Fruit fly (Drosophila melanogaster) whole organism, prepupa: Measurements from ENCODE around the gene Tet.

ENCODE experiments used
- CG10631 ChIP-seq: fragments of 200-800 bp; sonication (Bioruptor generic); optimal IDR thresholded peaks from 2 replicates; lab custom pipeline; 2016; ENCODE audit warnings: missing biosample characterization, missing genetic modification characterization
- CG10669 ChIP-seq: fragments of 200-800 bp; sonication (Bioruptor generic); optimal IDR thresholded peaks from 3 replicates; lab custom pipeline; 2018; ENCODE audit warnings: missing biosample characterization, mild to moderate bottlenecking, missing genetic modification characterization, moderate library complexity
- CG11294 ChIP-seq: fragments of 200-800 bp; sonication (Bioruptor generic); IDR thresholded peaks from 2 replicates; pipeline ENCODE4 v1.3.6; 2022; ENCODE audit warnings: missing biosample characterization, missing genetic modification characterization
- CG11762 ChIP-seq: fragments of 200-800 bp; sonication (Bioruptor generic); optimal IDR thresholded peaks from 3 replicates; lab custom pipeline; 2016; ENCODE audit warnings: missing biosample characterization, missing genetic modification characterization; ENCODE audit not compliant: insufficient read depth
- CG16779 ChIP-seq: fragments of 200-800 bp; sonication (Bioruptor generic); optimal IDR thresholded peaks from 3 replicates; lab custom pipeline; 2017; ENCODE audit warnings: missing biosample characterization, mild to moderate bottlenecking, missing genetic modification characterization
- CG3032 ChIP-seq: fragments of 200-800 bp; optimal IDR thresholded peaks from 2 replicates; lab custom pipeline; 2019; ENCODE audit warnings: missing biosample characterization, mild to moderate bottlenecking, missing genetic modification characterization, moderate library complexity
- CG31627 ChIP-seq: fragments of 200-800 bp; sonication (Bioruptor generic); optimal IDR thresholded peaks from 3 replicates; lab custom pipeline; 2016; ENCODE audit warnings: missing biosample characterization, missing genetic modification characterization
- CG32006 ChIP-seq: fragments of 200-800 bp; sonication (Bioruptor generic); optimal IDR thresholded peaks from 3 replicates; lab custom pipeline; 2017; ENCODE audit warnings: missing biosample characterization, mild to moderate bottlenecking, missing genetic modification characterization
- CG3919 ChIP-seq: fragments of 200-800 bp; sonication (Bioruptor generic); optimal IDR thresholded peaks from 3 replicates; lab custom pipeline; 2016; ENCODE audit warnings: missing biosample characterization, missing genetic modification characterization
- CG6276 ChIP-seq: fragments of 200-800 bp; sonication (Bioruptor generic); optimal IDR thresholded peaks from 2 replicates; lab custom pipeline; 2017; ENCODE audit warnings: missing biosample characterization, mild to moderate bottlenecking, missing genetic modification characterization
- CG6792 ChIP-seq: fragments of 200-800 bp; sonication (Bioruptor generic); optimal IDR thresholded peaks from 3 replicates; lab custom pipeline; 2016; ENCODE audit warnings: missing biosample characterization, missing genetic modification characterization
- CG6808 ChIP-seq: fragments of 200-800 bp; sonication (Bioruptor generic); optimal IDR thresholded peaks from 3 replicates; lab custom pipeline; 2017; ENCODE audit warnings: missing biosample characterization, missing genetic modification characterization, mild to moderate bottlenecking, moderate library complexity, missing genetic modification reagents
- CG6854 ChIP-seq: fragments of 200-800 bp; sonication (Bioruptor generic); optimal IDR thresholded peaks from 2 replicates; lab custom pipeline; 2017; ENCODE audit warnings: missing biosample characterization, mild to moderate bottlenecking, missing genetic modification characterization
- CG7368 ChIP-seq: fragments of 200-800 bp; sonication (Bioruptor generic); optimal IDR thresholded peaks from 3 replicates; lab custom pipeline; 2016; ENCODE audit warnings: missing biosample characterization, missing genetic modification characterization
- CG8119 ChIP-seq: fragments of 200-800 bp; sonication (Bioruptor generic); IDR thresholded peaks from 3 replicates; pipeline ENCODE4 v1.3.6; 2022; ENCODE audit warnings: missing biosample characterization, missing genetic modification characterization
- CG9139 ChIP-seq: fragments of 200-800 bp; sonication (Bioruptor generic); optimal IDR thresholded peaks from 3 replicates; lab custom pipeline; 2017; ENCODE audit warnings: missing biosample characterization, mild to moderate bottlenecking, missing genetic modification characterization
- Eip75B ChIP-seq: fragments of 200-800 bp; sonication (Bioruptor generic); optimal IDR thresholded peaks from 3 replicates; lab custom pipeline; 2016; ENCODE audit warnings: missing biosample characterization, missing genetic modification characterization
- Eip78C ChIP-seq: fragments of 200-800 bp; sonication (Bioruptor generic); peaks from one replicate; lab custom pipeline; 2016; ENCODE audit warnings: missing biosample characterization, missing genetic modification characterization
- Eip93F ChIP-seq: fragments of 200-800 bp; sonication (Bioruptor generic); optimal IDR thresholded peaks from 2 replicates; lab custom pipeline; 2016; ENCODE audit warnings: missing biosample characterization, mild to moderate bottlenecking, missing genetic modification characterization
- Ets21C ChIP-seq: fragments of 200-800 bp; sonication (Bioruptor generic); optimal IDR thresholded peaks from 3 replicates; lab custom pipeline; 2016; ENCODE audit warnings: missing biosample characterization, missing genetic modification characterization
- Ets96B ChIP-seq: fragments of 200-800 bp; optimal IDR thresholded peaks from 2 replicates; lab custom pipeline; 2019; ENCODE audit warnings: missing biosample characterization, mild to moderate bottlenecking, missing genetic modification characterization, moderate library complexity
- Gug ChIP-seq: fragments of 200-800 bp; sonication (Bioruptor generic); IDR thresholded peaks from 2 replicates; pipeline ENCODE4 v1.3.6; 2022; ENCODE audit warnings: missing biosample characterization, missing genetic modification characterization
- Hr38 ChIP-seq: sonication (Bioruptor generic); optimal IDR thresholded peaks from 2 replicates; lab custom pipeline; 2016; ENCODE audit warnings: missing biosample characterization, missing genetic modification characterization
- Hr4 ChIP-seq: fragments of 200-800 bp; sonication (Bioruptor generic); optimal IDR thresholded peaks from 3 replicates; lab custom pipeline; 2016; ENCODE audit warnings: missing biosample characterization, missing genetic modification characterization
- Lpt ChIP-seq: fragments of 200-800 bp; sonication (Bioruptor generic); optimal IDR thresholded peaks from 3 replicates; lab custom pipeline; 2016; ENCODE audit warnings: missing biosample characterization, missing genetic modification characterization
- Met ChIP-seq: fragments of 200-800 bp; sonication (Bioruptor generic); optimal IDR thresholded peaks from 3 replicates; lab custom pipeline; 2016; ENCODE audit warnings: missing biosample characterization, missing genetic modification characterization
- OdsH ChIP-seq: fragments of 200-800 bp; sonication (Bioruptor generic); optimal IDR thresholded peaks from 3 replicates; lab custom pipeline; 2016; ENCODE audit warnings: missing biosample characterization, missing genetic modification characterization
- Smox ChIP-seq: fragments of 200-800 bp; sonication (Bioruptor generic); optimal IDR thresholded peaks from 3 replicates; lab custom pipeline; 2016; ENCODE audit warnings: missing biosample characterization, missing genetic modification characterization
- Sox102F ChIP-seq: fragments of 200-800 bp; sonication (Bioruptor generic); optimal IDR thresholded peaks from 2 replicates; lab custom pipeline; 2016; ENCODE audit warnings: missing biosample characterization, mild to moderate bottlenecking, missing genetic modification characterization
- Sox14 ChIP-seq: fragments of 200-800 bp; sonication (Bioruptor generic); optimal IDR thresholded peaks from 3 replicates; lab custom pipeline; 2016; ENCODE audit warnings: missing biosample characterization, missing genetic modification characterization
- Sox15 ChIP-seq: fragments of 200-800 bp; sonication (Bioruptor generic); optimal IDR thresholded peaks from 3 replicates; lab custom pipeline; 2016; ENCODE audit warnings: missing biosample characterization, missing genetic modification characterization
- dsx ChIP-seq: fragments of 200-800 bp; optimal IDR thresholded peaks from 3 replicates; lab custom pipeline; 2019; ENCODE audit warnings: missing biosample characterization, mild to moderate bottlenecking, missing genetic modification characterization, moderate library complexity; ENCODE audit not compliant: poor library complexity, severe bottlenecking
- eg ChIP-seq: fragments of 200-800 bp; sonication (Bioruptor generic); IDR thresholded peaks from 3 replicates; pipeline ENCODE4 v1.3.6; 2022; ENCODE audit warnings: missing biosample characterization, missing genetic modification characterization
- esn ChIP-seq: fragments of 200-800 bp; sonication (Bioruptor generic); optimal IDR thresholded peaks from 2 replicates; lab custom pipeline; 2016; ENCODE audit warnings: missing biosample characterization, mild to moderate bottlenecking, missing genetic modification characterization, moderate library complexity
- fd59A ChIP-seq: fragments of 200-800 bp; sonication (Bioruptor generic); optimal IDR thresholded peaks from 2 replicates; lab custom pipeline; 2017; ENCODE audit warnings: missing biosample characterization, mild to moderate bottlenecking, missing genetic modification characterization, missing genetic modification reagents
- fd85E ChIP-seq: fragments of 200-800 bp; sonication (Bioruptor generic); optimal IDR thresholded peaks from 3 replicates; lab custom pipeline; 2016; ENCODE audit warnings: missing biosample characterization, missing genetic modification characterization
- fkh ChIP-seq: fragments of 200-800 bp; sonication (Bioruptor generic); optimal IDR thresholded peaks from 3 replicates; lab custom pipeline; 2017; ENCODE audit warnings: missing biosample characterization, mild to moderate bottlenecking, missing genetic modification characterization, moderate library complexity
- lz ChIP-seq: fragments of 200-800 bp; sonication (Bioruptor generic); optimal IDR thresholded peaks from 3 replicates; lab custom pipeline; 2016; ENCODE audit warnings: missing biosample characterization, missing genetic modification characterization
- net ChIP-seq: fragments of 200-800 bp; sonication (Bioruptor generic); optimal IDR thresholded peaks from 3 replicates; lab custom pipeline; 2016; ENCODE audit warnings: missing biosample characterization, missing genetic modification characterization
- pdm3 ChIP-seq: fragments of 200-800 bp; sonication (Bioruptor generic); optimal IDR thresholded peaks from 3 replicates; lab custom pipeline; 2016; ENCODE audit warnings: missing biosample characterization, missing genetic modification characterization
- salr ChIP-seq, 2 experiments: fragments of 200-800 bp; sonication (Bioruptor generic); optimal IDR thresholded peaks; 3 replicates each; lab custom pipeline; 2016 to 2018; ENCODE audit warnings: missing biosample characterization in 2 of 2, missing genetic modification characterization in 2 of 2, mild to moderate bottlenecking in 1 of 2
- spab ChIP-seq: fragments of 200-800 bp; sonication (Bioruptor generic); optimal IDR thresholded peaks from 2 replicates; lab custom pipeline; 2017; ENCODE audit warnings: missing biosample characterization, mild to moderate bottlenecking, missing genetic modification characterization, missing genetic modification reagents
- ss ChIP-seq, 2 experiments: fragments of 200-800 bp; sonication (Bioruptor generic); optimal IDR thresholded peaks; 2 replicates in 1 of 2; 3 replicates in 1 of 2; lab custom pipeline; 2017 to 2018; ENCODE audit warnings: mild to moderate bottlenecking in 2 of 2, missing biosample characterization in 2 of 2, missing genetic modification characterization in 2 of 2, moderate library complexity in 1 of 2
- svp ChIP-seq: fragments of 200-800 bp; sonication (Bioruptor generic); peaks from one replicate; lab custom pipeline; 2016; ENCODE audit warnings: missing biosample characterization, missing genetic modification characterization
- topi ChIP-seq: fragments of 200-800 bp; sonication (Bioruptor generic); optimal IDR thresholded peaks from 3 replicates; lab custom pipeline; 2016; ENCODE audit warnings: missing biosample characterization, missing genetic modification characterization
- vri ChIP-seq: fragments of 200-800 bp; sonication (Bioruptor generic); optimal IDR thresholded peaks from 3 replicates; lab custom pipeline; 2016; ENCODE audit warnings: missing biosample characterization, mild to moderate bottlenecking, missing genetic modification characterization

Gene Tet

dm6 chr3L:2865564-2865963, 13.4 kb downstream of the Tet start (continued):
- TF ChIP-seq fkh (GFP tag; lab: Kevin White, UChicago) (no peak), CG6808 (GFP tag; lab: Kevin White, UChicago) (no peak), spab (GFP tag; lab: Kevin White, UChicago) (no peak), Lpt (GFP tag; lab: Kevin White, UChicago) (no peak), OdsH (peak; percentile 29), eg (0 out of 3 replicates have a peak, but pooled peaks have one; percentile 52), topi (GFP tag; lab: Kevin White, UChicago) (peak; percentile 29), svp (peak; percentile 80), Met (GFP tag; lab: Kevin White, UChicago) (peak; percentile 34), vri (GFP tag; lab: Kevin White, UChicago) (peak; percentile 37), CG32006 (GFP tag; lab: Kevin White, UChicago) (peak; percentile 36), CG8119 (GFP tag; lab: Robert Waterston, UW) (no peak), CG10631 (GFP tag; lab: Kevin White, UChicago) (peak; percentile 35), CG10669 (GFP tag; lab: Kevin White, UChicago) (peak; percentile 15), Smox (GFP tag; lab: Kevin White, UChicago) (peak; percentile 38), CG6276 (GFP tag; lab: Kevin White, UChicago) (no peak), fd59A (GFP tag; lab: Kevin White, UChicago) (no peak), CG16779 (tag; lab: Kevin White, UChicago) (no peak), Sox14 (GFP tag; lab: Kevin White, UChicago) (no peak), salr (GFP tag; optimal IDR thresholded peaks at IDR 0.05; lab: Kevin White, UChicago) (no peak), CG31627 (peak; percentile 7), Sox15 (GFP tag; lab: Kevin White, UChicago) (no peak), Ets21C (GFP tag; lab: Kevin White, UChicago) (no peak), CG6854 (no peak), CG7368 (GFP tag; lab: Kevin White, UChicago) (no peak), CG9139 (no peak), Eip78C (GFP tag; lab: Kevin White, UChicago) (peak; percentile 88), dsx (GFP tag; lab: Kevin White, UChicago) (peak; percentile 6), pdm3 (GFP tag; lab: Kevin White, UChicago) (peak; percentile 27), Eip75B (peak; percentile 38), net (no peak), ss (GFP tag; optimal IDR thresholded peaks at IDR 0.05; lab: Kevin White, UChicago) (peak; percentile 21 to 53), Eip93F (no peak), Hr38 (GFP tag; lab: Kevin White, UChicago) (no peak), CG3032 (tag; lab: Kevin White, UChicago) (peak; percentile 24)
- TF ChIP-seq, all 60 proteins: peak for 29

- TF ChIP-seq esn (GFP tag; lab: Kevin White, UChicago) (no peak), CG10631 (GFP tag; lab: Kevin White, UChicago) (no peak), CG31627 (no peak), Gug (GFP tag; lab: Robert Waterston, UW) (no peak), Hr4 (GFP tag; lab: Kevin White, UChicago) (no peak), CG11762 (GFP tag; lab: Kevin White, UChicago) (no peak), lz (GFP tag; lab: Kevin White, UChicago) (no peak), OdsH (no peak), CG6854 (no peak), fd59A (GFP tag; lab: Kevin White, UChicago) (no peak), CG3919 (no peak), CG11294 (GFP tag; lab: Robert Waterston, UW) (no peak), svp (no peak), Sox102F (GFP tag; lab: Kevin White, UChicago) (no peak), Hr38 (GFP tag; lab: Kevin White, UChicago) (no peak), Eip93F (no peak), CG10669 (GFP tag; lab: Kevin White, UChicago) (no peak), Ets96B (tag; lab: Kevin White, UChicago) (no peak), CG6792 (no peak), fd85E (GFP tag; lab: Kevin White, UChicago) (no peak)
Observed at dm6 chr3L:2864450-2864849, 14.5 kb downstream of the Tet start.
